Worm (Caenorhabditis elegans) whole organism, young adult: ENCODE results near the gene arle-14.

ENCODE experiments used
- B0035.1 ChIP-seq: sonication (generic microtip); optimal IDR thresholded peaks from 2 replicates; lab custom pipeline; 2016; ENCODE audit warnings: missing genetic modification characterization, mild to moderate bottlenecking, missing compliant biosample characterization, missing genotype, missing genetic modification reagents
- B0261.1 ChIP-seq: sonication (generic microtip); optimal IDR thresholded peaks from 2 replicates; lab custom pipeline; 2016; ENCODE audit warnings: mild to moderate bottlenecking, missing genetic modification characterization, moderate library complexity, missing compliant biosample characterization
- C06A6.2 ChIP-seq: fragments of 200-800 bp; sonication (Bioruptor generic); conservative IDR thresholded peaks from 2 replicates; pipeline ENCODE4 v1.3.6; 2022; ENCODE audit warnings: missing genetic modification characterization, missing compliant biosample characterization
- D2030.7 ChIP-seq: fragments of 200-800 bp; sonication (Bioruptor generic); IDR thresholded peaks from 2 replicates; pipeline ENCODE4 v1.3.6; 2022; ENCODE audit warnings: missing genetic modification reagents, missing genetic modification characterization, missing compliant biosample characterization
- F33H1.4 ChIP-seq: fragments of 200-800 bp; sonication (Bioruptor generic); IDR thresholded peaks from 2 replicates; pipeline ENCODE4 v1.3.6; 2022; ENCODE audit warnings: missing genetic modification reagents, missing genetic modification characterization, missing compliant biosample characterization
- F37B4.10 ChIP-seq: fragments of 200-800 bp; sonication (Bioruptor generic); IDR thresholded peaks from 2 replicates; pipeline ENCODE4 v1.3.6; 2022; ENCODE audit warnings: missing genetic modification characterization, missing compliant biosample characterization
- F39B2.1 ChIP-seq: fragments of 200-800 bp; sonication (Bioruptor generic); IDR thresholded peaks from 2 replicates; pipeline ENCODE4 v1.3.6; 2022; ENCODE audit warnings: missing genetic modification reagents, missing genetic modification characterization, missing compliant biosample characterization
- F52B5.7 ChIP-seq: sonication (generic microtip); optimal IDR thresholded peaks from 2 replicates; lab custom pipeline; 2016; ENCODE audit warnings: mild to moderate bottlenecking, missing genetic modification characterization, missing compliant biosample characterization
- F57C9.4 ChIP-seq: sonication (generic microtip); optimal IDR thresholded peaks from 2 replicates; lab custom pipeline; 2017; ENCODE audit warnings: mild to moderate bottlenecking, missing genetic modification characterization, missing compliant biosample characterization
- K11D2.4 ChIP-seq: fragments of 200-800 bp; sonication (Bioruptor generic); IDR thresholded peaks from 2 replicates; pipeline ENCODE4 v1.3.6; 2022; ENCODE audit warnings: missing genetic modification reagents, missing genetic modification characterization, missing compliant biosample characterization
- K12H6.12 ChIP-seq: fragments of 200-800 bp; sonication (Bioruptor generic); optimal IDR thresholded peaks from 2 replicates; lab custom pipeline; 2018; ENCODE audit warnings: mild to moderate bottlenecking, missing genetic modification characterization, missing compliant biosample characterization
- T07F8.4 ChIP-seq: sonication (generic microtip); optimal IDR thresholded peaks from 2 replicates; lab custom pipeline; 2016; ENCODE audit warnings: mild to moderate bottlenecking, missing genetic modification characterization, moderate library complexity, missing compliant biosample characterization
- Y53G8AR.9 ChIP-seq: fragments of 200-800 bp; sonication (Bioruptor generic); conservative IDR thresholded peaks from 2 replicates; pipeline ENCODE4 v1.3.6; 2022; ENCODE audit warnings: missing genetic modification reagents, missing genetic modification characterization, missing compliant biosample characterization
- Y95B8A.8 ChIP-seq: fragments of 200-800 bp; sonication (Bioruptor generic); IDR thresholded peaks from 2 replicates; pipeline ENCODE4 v1.3.6; 2022; ENCODE audit warnings: missing genetic modification reagents, missing genetic modification characterization, missing compliant biosample characterization
- ama-1 ChIP-seq, 3 experiments: fragments of 150-350 bp in 1 of 3; sonication (generic microtip) in 2 of 3; optimal IDR thresholded peaks; 2 replicates each; lab custom pipeline; 2014 to 2018; ENCODE audit warnings: missing biosample characterization in 2 of 3, missing genetic modification characterization in 2 of 3, missing genetic modification reagents in 2 of 3
- aptf-2 ChIP-seq: fragments of 200-800 bp; sonication (Bioruptor generic); conservative IDR thresholded peaks from 2 replicates; pipeline ENCODE4 v1.3.6; 2022; ENCODE audit warnings: missing genetic modification reagents, missing genetic modification characterization, missing compliant biosample characterization
- atf-7 ChIP-seq: sonication (generic microtip); optimal IDR thresholded peaks from 2 replicates; lab custom pipeline; 2017; ENCODE audit warnings: mild to moderate bottlenecking, missing genetic modification characterization, missing compliant biosample characterization
- attf-3 ChIP-seq: fragments of 200-800 bp; sonication (Bioruptor generic); conservative IDR thresholded peaks from 2 replicates; pipeline ENCODE4 v1.3.6; 2022; ENCODE audit warnings: missing genetic modification reagents, missing genetic modification characterization, missing compliant biosample characterization
- bed-1 ChIP-seq: fragments of 200-800 bp; sonication (Bioruptor generic); IDR thresholded peaks from 2 replicates; pipeline ENCODE4 v1.3.6; 2022; ENCODE audit warnings: missing genetic modification reagents, missing genetic modification characterization, missing compliant biosample characterization
- bed-2 ChIP-seq: fragments of 200-800 bp; sonication (Bioruptor generic); IDR thresholded peaks from 2 replicates; pipeline ENCODE4 v1.3.6; 2022; ENCODE audit warnings: missing genetic modification reagents, missing genetic modification characterization, missing compliant biosample characterization
- ccch-3 ChIP-seq: fragments of 200-800 bp; sonication (Bioruptor generic); optimal IDR thresholded peaks from 2 replicates; lab custom pipeline; 2018; ENCODE audit warnings: mild to moderate bottlenecking, missing genetic modification characterization, missing compliant biosample characterization
- cebp-1 ChIP-seq, 2 experiments: fragments of 200-800 bp in 1 of 2; sonication (Bioruptor generic) in 1 of 2; sonication (generic microtip) in 1 of 2; IDR thresholded peaks in 1 of 2; optimal IDR thresholded peaks in 1 of 2; 2 replicates each; pipeline versions ENCODE4 v1.3.6 to Lab custom; 2017 to 2022; ENCODE audit warnings: missing compliant biosample characterization in 2 of 2, missing genetic modification characterization in 2 of 2, mild to moderate bottlenecking in 1 of 2, missing genetic modification reagents in 1 of 2, moderate library complexity in 1 of 2
- ceh-40 ChIP-seq: fragments of 200-800 bp; sonication (Bioruptor generic); IDR thresholded peaks from 2 replicates; pipeline ENCODE4 v1.3.6; 2022; ENCODE audit warnings: missing genetic modification characterization, missing compliant biosample characterization
- ceh-79 ChIP-seq: sonication (generic microtip); optimal IDR thresholded peaks from 2 replicates; lab custom pipeline; 2017; ENCODE audit warnings: mild to moderate bottlenecking, missing genetic modification characterization, missing compliant biosample characterization
- ceh-91 ChIP-seq: fragments of 200-800 bp; sonication (Bioruptor generic); IDR thresholded peaks from 2 replicates; pipeline ENCODE4 v1.3.6; 2022; ENCODE audit warnings: missing genetic modification reagents, missing genetic modification characterization, missing compliant biosample characterization
- die-1 ChIP-seq: sonication (generic microtip); optimal IDR thresholded peaks from 2 replicates; lab custom pipeline; 2016; ENCODE audit warnings: missing genotype, mild to moderate bottlenecking, missing genetic modification characterization, missing compliant biosample characterization
- dpl-1 ChIP-seq: fragments of 150-350 bp; optimal IDR thresholded peaks from 2 replicates; lab custom pipeline; 2014; ENCODE audit warnings: missing biosample characterization, missing genetic modification reagents, missing genetic modification characterization
- egl-18 ChIP-seq: fragments of 200-800 bp; sonication (Bioruptor generic); IDR thresholded peaks from 2 replicates; pipeline ENCODE4 v1.3.6; 2022; ENCODE audit warnings: missing genetic modification reagents, missing genetic modification characterization, missing compliant biosample characterization
- fkh-3 ChIP-seq: sonication (generic microtip); optimal IDR thresholded peaks from 2 replicates; lab custom pipeline; 2016; ENCODE audit warnings: mild to moderate bottlenecking, missing genetic modification characterization, missing compliant biosample characterization
- him-1 ChIP-seq: sonication (generic microtip); optimal IDR thresholded peaks from 2 replicates; lab custom pipeline; 2016; ENCODE audit warnings: missing genotype, missing genetic modification reagents, missing genetic modification characterization, missing compliant biosample characterization
- hlh-12 ChIP-seq: sonication (generic microtip); optimal IDR thresholded peaks from 2 replicates; lab custom pipeline; 2016; ENCODE audit warnings: missing genetic modification characterization, missing compliant biosample characterization
- lin-26 ChIP-seq: fragments of 200-800 bp; sonication (Bioruptor generic); IDR thresholded peaks from 2 replicates; pipeline ENCODE4 v1.3.6; 2022; ENCODE audit warnings: missing genetic modification reagents, missing genetic modification characterization, missing compliant biosample characterization
- madf-8 ChIP-seq: fragments of 200-800 bp; sonication (Bioruptor generic); conservative IDR thresholded peaks from 2 replicates; pipeline ENCODE4 v1.3.6; 2022; ENCODE audit warnings: missing genetic modification reagents, missing genetic modification characterization, missing compliant biosample characterization
- mel-28 ChIP-seq: sonication (generic microtip); optimal IDR thresholded peaks from 2 replicates; lab custom pipeline; 2016; ENCODE audit warnings: borderline replicate concordance, mild to moderate bottlenecking, missing genetic modification characterization, missing compliant biosample characterization
- nfya-2 ChIP-seq: fragments of 200-800 bp; sonication (Bioruptor generic); IDR thresholded peaks from 2 replicates; pipeline ENCODE4 v1.3.6; 2022; ENCODE audit warnings: missing genetic modification reagents, missing genetic modification characterization, missing compliant biosample characterization
- nhr-90 ChIP-seq: sonication (generic microtip); optimal IDR thresholded peaks from 2 replicates; lab custom pipeline; 2016; ENCODE audit warnings: missing genotype, mild to moderate bottlenecking, missing genetic modification characterization, missing compliant biosample characterization
- rpc-1 ChIP-seq, 2 experiments: fragments of 150-350 bp in 1 of 2; sonication (generic microtip) in 1 of 2; optimal IDR thresholded peaks; 2 replicates each; lab custom pipeline; 2014 to 2018; ENCODE audit warnings: missing biosample characterization in 1 of 2, missing genetic modification characterization in 1 of 2, missing genetic modification reagents in 1 of 2, missing genotype in 1 of 2
- sea-2 ChIP-seq: fragments of 200-800 bp; sonication (Bioruptor generic); IDR thresholded peaks from 2 replicates; pipeline ENCODE4 v1.3.6; 2022; ENCODE audit warnings: missing genetic modification characterization, missing compliant biosample characterization
- snpc-3.4 ChIP-seq: sonication (generic microtip); optimal IDR thresholded peaks from 2 replicates; lab custom pipeline; 2017; ENCODE audit warnings: missing genetic modification characterization, mild to moderate bottlenecking, missing compliant biosample characterization, antibody characterized with exemption, moderate library complexity, missing genotype, missing genetic modification reagents
- tbp1 ChIP-seq: fragments of 200-800 bp; sonication (Bioruptor generic); optimal IDR thresholded peaks from 2 replicates; lab custom pipeline; 2018; ENCODE audit warnings: mild to moderate bottlenecking, missing genetic modification characterization, missing compliant biosample characterization
- tbx-9 ChIP-seq: sonication (generic microtip); optimal IDR thresholded peaks from 2 replicates; lab custom pipeline; 2016; ENCODE audit warnings: borderline replicate concordance, missing genetic modification characterization, inconsistent platforms, missing compliant biosample characterization
- tlf-1 ChIP-seq: fragments of 200-800 bp; sonication (Bioruptor generic); optimal IDR thresholded peaks from 2 replicates; lab custom pipeline; 2018; ENCODE audit warnings: mild to moderate bottlenecking, missing genetic modification characterization, missing compliant biosample characterization
- xnd-1 ChIP-seq: sonication (generic microtip); optimal IDR thresholded peaks from 2 replicates; lab custom pipeline; 2016; ENCODE audit warnings: missing genotype, missing genetic modification reagents, missing genetic modification characterization, missing compliant biosample characterization
- zfh-2 ChIP-seq: fragments of 200-800 bp; sonication (Bioruptor generic); conservative IDR thresholded peaks from 2 replicates; pipeline ENCODE4 v1.3.6; 2022; ENCODE audit warnings: missing genetic modification reagents, missing genetic modification characterization, missing compliant biosample characterization
- zim-3 ChIP-seq: sonication (generic microtip); optimal IDR thresholded peaks from 2 replicates; lab custom pipeline; 2017; ENCODE audit warnings: mild to moderate bottlenecking, missing genetic modification characterization, moderate library complexity, missing compliant biosample characterization
- ztf-18 ChIP-seq: sonication (generic microtip); optimal IDR thresholded peaks from 2 replicates; lab custom pipeline; 2016; ENCODE audit warnings: missing genotype, mild to moderate bottlenecking, missing genetic modification characterization, missing compliant biosample characterization
- ztf-25 ChIP-seq: fragments of 200-800 bp; sonication (Bioruptor generic); IDR thresholded peaks from 2 replicates; pipeline ENCODE4 v1.3.6; 2022; ENCODE audit warnings: missing genetic modification reagents, missing genetic modification characterization, missing compliant biosample characterization

Gene arle-14

DNA sequence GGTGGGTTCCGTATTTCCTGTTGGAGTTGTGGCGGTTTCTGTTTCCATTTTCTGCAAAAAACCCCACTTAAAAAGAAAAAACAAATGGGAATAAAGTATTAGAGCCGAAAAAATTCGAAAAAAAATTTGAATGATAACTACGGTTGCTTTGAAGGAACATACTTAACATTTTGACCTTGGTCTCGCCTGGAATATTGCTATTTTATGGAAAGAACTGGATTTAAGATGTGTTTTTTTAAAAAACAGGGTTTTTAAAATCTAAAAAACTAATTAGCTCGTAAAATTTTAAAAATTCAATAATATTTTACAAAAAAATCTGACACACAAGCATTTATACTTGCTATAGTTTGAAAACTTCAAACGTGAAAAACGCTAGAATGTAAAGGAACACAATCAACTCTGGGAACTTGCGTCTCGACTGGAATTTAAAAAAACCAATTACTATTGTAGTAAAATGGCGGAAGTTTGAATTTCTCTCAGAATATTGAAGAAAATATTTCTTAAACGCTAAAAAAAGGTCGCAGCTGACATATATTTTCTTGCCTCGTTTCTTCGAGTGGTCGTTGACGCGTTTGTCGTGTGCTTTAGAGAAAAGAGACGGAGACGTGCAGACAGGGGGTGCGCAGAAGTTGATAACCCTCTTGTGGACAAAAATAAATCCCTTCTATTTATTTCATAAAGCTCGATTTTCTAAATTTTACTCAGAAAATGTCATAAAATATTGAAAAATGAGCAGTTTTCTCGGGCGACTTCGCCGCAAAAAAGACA lies 5.4 kb downstream of the arle-14 start, which contains the start of the genes lgg-3 and rgs-5 (continued):
- TF ChIP-seq B0261.1 (tag; lab: Kevin White, UChicago), result no peak
- TF ChIP-seq sea-2 (GFP tag; lab: Robert Waterston, UW), result no peak
- peak; percentile 14 for TF ChIP-seq dpl-1 (GFP tag; lab: Kevin White, UChicago)
- TF ChIP-seq F37B4.10 (GFP tag; lab: Robert Waterston, UW), result no peak
- TF ChIP-seq ztf-25 (GFP tag; lab: Robert Waterston, UW), result no peak
- no peak for TF ChIP-seq tbx-9 (tag; lab: Kevin White, UChicago)
- TF ChIP-seq Y53G8AR.9 (GFP tag; lab: Robert Waterston, UW), result no peak
- TF ChIP-seq tbp1 (GFP tag; lab: Kevin White, UChicago), result no peak
- no peak for TF ChIP-seq C06A6.2 (GFP tag; lab: Robert Waterston, UW)
- TF ChIP-seq nfya-2, result no peak
- TF ChIP-seq tlf-1 (GFP tag; lab: Kevin White, UChicago), result peak; percentile 44
- no peak for TF ChIP-seq Y95B8A.8 (GFP tag; lab: Robert Waterston, UW)
- TF ChIP-seq xnd-1 (tag; lab: Kevin White, UChicago), result peak; percentile 91
- no peak for TF ChIP-seq F39B2.1 (GFP tag; lab: Robert Waterston, UW)
- no peak for TF ChIP-seq bed-2 (GFP tag; lab: Robert Waterston, UW)
- no peak for TF ChIP-seq mel-28 (tag; lab: Kevin White, UChicago)
- TF ChIP-seq him-1 (tag; lab: Kevin White, UChicago), result peak; percentile 64
- 0 out of 2 replicates have a peak, but pooled peaks have one; percentile 11 for TF ChIP-seq cebp-1 (GFP tag; IDR thresholded peaks at IDR 0.05; lab: Robert Waterston, UW)
- TF ChIP-seq cebp-1 (tag; optimal IDR thresholded peaks at IDR 0.05; lab: Kevin White, UChicago), result peak; percentile 15
- TF ChIP-seq snpc-3.4 (tag; lab: Kevin White, UChicago), result no peak
- no peak for TF ChIP-seq zim-3
- TF ChIP-seq K11D2.4 (GFP tag; lab: Robert Waterston, UW), result no peak
- no peak for TF ChIP-seq hlh-12
- no peak for TF ChIP-seq lin-26 (GFP tag; lab: Robert Waterston, UW)
- no peak for TF ChIP-seq T07F8.4 (tag; lab: Kevin White, UChicago)
- TF ChIP-seq ama-1 (optimal IDR thresholded peaks at IDR 0.05; lab: Kevin White, UChicago), result no peak
- no peak for TF ChIP-seq ama-1 (GFP tag; optimal IDR thresholded peaks at IDR 0.05; lab: Kevin White, UChicago)
- TF ChIP-seq nhr-90 (tag; lab: Kevin White, UChicago), result no peak
- TF ChIP-seq ceh-79 (tag; lab: Kevin White, UChicago), result no peak
- TF ChIP-seq ceh-40, result no peak
- no peak for TF ChIP-seq attf-3 (GFP tag; lab: Robert Waterston, UW)
- no peak for TF ChIP-seq F57C9.4
- no peak for TF ChIP-seq bed-1 (GFP tag; lab: Robert Waterston, UW)
- TF ChIP-seq K12H6.12 (tag; lab: Kevin White, UChicago), result no peak
- TF ChIP-seq fkh-3, result no peak
- no peak for TF ChIP-seq zfh-2 (GFP tag; lab: Robert Waterston, UW)
- TF ChIP-seq B0035.1 (tag; lab: Kevin White, UChicago), result no peak
- TF ChIP-seq ztf-18, result peak; percentile 72
- TF ChIP-seq atf-7 (tag; lab: Kevin White, UChicago), result no peak
- TF ChIP-seq F33H1.4, result peak; percentile 85
- no peak for TF ChIP-seq ccch-3 (GFP tag; lab: Kevin White, UChicago)
- no peak for TF ChIP-seq F52B5.7
- TF ChIP-seq D2030.7, result peak; percentile 58
- TF ChIP-seq rpc-1 (optimal IDR thresholded peaks at IDR 0.05; lab: Kevin White, UChicago), result no peak
- TF ChIP-seq rpc-1 (tag; optimal IDR thresholded peaks at IDR 0.05; lab: Kevin White, UChicago), result no peak
- TF ChIP-seq egl-18, result no peak
- peak; percentile 61 for TF ChIP-seq ceh-91
- TF ChIP-seq die-1 (tag; lab: Kevin White, UChicago), result no peak
- TF ChIP-seq madf-8, result peak; percentile 72
- no peak for TF ChIP-seq aptf-2 (GFP tag; lab: Robert Waterston, UW)
